Fruit fly (Drosophila melanogaster) whole organism, wandering third instar larva: ENCODE data around the gene lsn.

Experiments
- Hr83 ChIP-seq: fragments of 200-300 bp; sonication (Bioruptor generic); optimal IDR thresholded peaks from 2 replicates; lab custom pipeline; 2016; ENCODE audit warnings: missing biosample characterization, mild to moderate bottlenecking, missing genetic modification characterization, moderate library complexity; ENCODE audit not compliant: poor library complexity, severe bottlenecking
- brk ChIP-seq: fragments of 200-800 bp; sonication (Bioruptor generic); optimal IDR thresholded peaks from 2 replicates; lab custom pipeline; 2016; ENCODE audit warnings: missing biosample characterization, mild to moderate bottlenecking, missing genetic modification characterization
- ey ChIP-seq: fragments of 200-800 bp; sonication (Bioruptor generic); optimal IDR thresholded peaks from 2 replicates; lab custom pipeline; 2016; ENCODE audit warnings: missing biosample characterization, missing genetic modification characterization
- usp ChIP-seq: fragments of >200 bp; optimal IDR thresholded peaks from 2 replicates; lab custom pipeline; 2017; ENCODE audit warnings: missing biosample characterization, missing genetic modification characterization
- woc ChIP-seq: sonication (Bioruptor generic); optimal IDR thresholded peaks from 2 replicates; lab custom pipeline; 2016; ENCODE audit warnings: missing biosample characterization, mild to moderate bottlenecking, missing genetic modification characterization

DNA sequence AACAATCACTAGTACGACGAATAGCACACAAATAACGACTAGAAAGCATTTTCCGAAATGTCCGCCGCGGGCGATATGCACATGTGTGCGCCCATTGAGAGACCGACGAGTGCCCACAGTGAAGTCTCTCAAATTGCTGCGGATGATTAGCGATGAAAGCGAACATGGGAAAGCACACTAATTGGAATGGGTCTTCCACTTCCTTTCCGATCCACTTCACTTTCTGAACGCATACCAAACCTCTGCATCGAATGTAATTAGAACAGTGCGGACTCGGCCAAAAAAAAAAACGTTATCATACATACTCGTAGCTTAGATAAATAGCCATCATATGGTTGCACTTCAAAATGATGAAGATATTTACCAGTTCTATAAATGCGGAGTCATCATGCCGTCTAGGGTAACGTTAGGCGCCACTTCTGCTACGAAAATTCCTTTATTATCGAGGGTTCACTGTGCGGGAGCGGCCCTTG is 14.9 kb upstream of the lsn start:
- TF ChIP-seq usp (GFP tag; lab: Kevin White, UChicago) (no peak), ey (GFP tag; lab: Kevin White, UChicago) (peak; percentile 51), Hr83 (no peak), brk (GFP tag; lab: Kevin White, UChicago) (no peak), woc (GFP tag; lab: Kevin White, UChicago) (peak; percentile 26)
